Worm (Caenorhabditis elegans) whole organism, late embryonic: ENCODE data around the gene srw-109.

Experiments
- K09A11.1 ChIP-seq: sonication (generic microtip); optimal IDR thresholded peaks from 2 replicates; lab custom pipeline; 2017; ENCODE audit warnings: antibody characterized with exemption, mild to moderate bottlenecking, missing genetic modification characterization, missing compliant biosample characterization; ENCODE audit not compliant: insufficient read depth
- Y22D7AL.16 ChIP-seq: sonication (generic microtip); optimal IDR thresholded peaks from 2 replicates; lab custom pipeline; 2016; ENCODE audit warnings: missing genetic modification characterization, missing compliant biosample characterization
- ceh-14 ChIP-seq: sonication (generic microtip); optimal IDR thresholded peaks from 2 replicates; lab custom pipeline; 2016; ENCODE audit warnings: missing genotype, missing genetic modification characterization, missing compliant biosample characterization
- ceh-18 ChIP-seq: sonication (generic microtip); optimal IDR thresholded peaks from 2 replicates; lab custom pipeline; 2016; ENCODE audit warnings: missing genetic modification characterization, missing compliant biosample characterization
- ceh-19 ChIP-seq: fragments of 200-800 bp; sonication (Bioruptor generic); optimal IDR thresholded peaks from 2 replicates; lab custom pipeline; 2018; ENCODE audit warnings: mild to moderate bottlenecking, missing genetic modification characterization, missing compliant biosample characterization
- ceh-22 ChIP-seq: sonication (generic microtip); optimal IDR thresholded peaks from 2 replicates; lab custom pipeline; 2017; ENCODE audit warnings: missing biosample characterization, missing genetic modification characterization
- ceh-31 ChIP-seq: sonication (generic microtip); optimal IDR thresholded peaks from 2 replicates; lab custom pipeline; 2016; ENCODE audit warnings: missing genetic modification characterization, missing compliant biosample characterization
- ceh-34 ChIP-seq: sonication (generic microtip); optimal IDR thresholded peaks from 2 replicates; lab custom pipeline; 2016; ENCODE audit warnings: mild to moderate bottlenecking, missing genetic modification characterization, missing compliant biosample characterization
- ceh-45 ChIP-seq: fragments of 200-800 bp; sonication (Bioruptor generic); IDR thresholded peaks from 2 replicates; pipeline ENCODE4 v1.3.6; 2022; ENCODE audit warnings: missing genetic modification reagents, missing genetic modification characterization, missing compliant biosample characterization
- ceh-48 ChIP-seq: sonication (generic microtip); optimal IDR thresholded peaks from 2 replicates; lab custom pipeline; 2016; ENCODE audit warnings: missing genetic modification characterization, inconsistent platforms, missing compliant biosample characterization
- ceh-6 ChIP-seq: fragments of 200-800 bp; sonication (Bioruptor generic); optimal IDR thresholded peaks from 2 replicates; lab custom pipeline; 2018; ENCODE audit warnings: mild to moderate bottlenecking, missing genetic modification characterization, missing compliant biosample characterization
- ceh-9 ChIP-seq: sonication (generic microtip); optimal IDR thresholded peaks from 2 replicates; lab custom pipeline; 2016; ENCODE audit warnings: mild to moderate bottlenecking, missing genetic modification characterization, inconsistent platforms, missing compliant biosample characterization
- che-1 ChIP-seq: sonication (generic microtip); optimal IDR thresholded peaks from 2 replicates; lab custom pipeline; 2016; ENCODE audit warnings: mild to moderate bottlenecking, missing genetic modification characterization, missing compliant biosample characterization
- dmd-4 ChIP-seq: sonication (generic microtip); optimal IDR thresholded peaks from 2 replicates; lab custom pipeline; 2016; ENCODE audit warnings: borderline replicate concordance, missing genetic modification characterization, missing compliant biosample characterization
- dve-1 ChIP-seq: sonication (generic microtip); optimal IDR thresholded peaks from 2 replicates; lab custom pipeline; 2017; ENCODE audit warnings: antibody characterized with exemption, mild to moderate bottlenecking, missing genetic modification characterization, missing compliant biosample characterization
- elt-2 ChIP-seq: sonication (generic microtip); optimal IDR thresholded peaks from 2 replicates; lab custom pipeline; 2016; ENCODE audit warnings: missing genetic modification reagents, missing genetic modification characterization, missing compliant biosample characterization
- fkh-6 ChIP-seq: sonication (generic microtip); optimal IDR thresholded peaks from 2 replicates; lab custom pipeline; 2016; ENCODE audit warnings: missing genetic modification characterization, missing compliant biosample characterization
- hlh-15 ChIP-seq: sonication (generic microtip); optimal IDR thresholded peaks from 2 replicates; lab custom pipeline; 2016; ENCODE audit warnings: missing genetic modification characterization, missing compliant biosample characterization
- hlh-30 ChIP-seq: sonication (generic microtip); optimal IDR thresholded peaks from 2 replicates; lab custom pipeline; 2017; ENCODE audit warnings: antibody characterized with exemption, missing genetic modification characterization, missing compliant biosample characterization; ENCODE audit not compliant: insufficient read depth
- hlh-6 ChIP-seq: sonication (generic microtip); optimal IDR thresholded peaks from 2 replicates; lab custom pipeline; 2016; ENCODE audit warnings: missing genotype, missing genetic modification characterization, missing compliant biosample characterization
- lim-6 ChIP-seq: sonication (generic microtip); optimal IDR thresholded peaks from 2 replicates; lab custom pipeline; 2016; ENCODE audit warnings: missing genetic modification characterization, missing compliant biosample characterization
- nhr-232 ChIP-seq: sonication (generic microtip); optimal IDR thresholded peaks from 2 replicates; lab custom pipeline; 2016; ENCODE audit warnings: missing genetic modification characterization, missing compliant biosample characterization
- npax-4 ChIP-seq: sonication (generic microtip); optimal IDR thresholded peaks from 2 replicates; lab custom pipeline; 2016; ENCODE audit warnings: missing genetic modification characterization, missing compliant biosample characterization
- odd-2 ChIP-seq: sonication (generic microtip); optimal IDR thresholded peaks from 2 replicates; lab custom pipeline; 2017; ENCODE audit warnings: antibody characterized with exemption, mild to moderate bottlenecking, missing genetic modification characterization, missing compliant biosample characterization
- pag-3 ChIP-seq: sonication (generic microtip); optimal IDR thresholded peaks from 2 replicates; lab custom pipeline; 2016; ENCODE audit warnings: missing compliant biosample characterization, missing genetic modification characterization, borderline replicate concordance
- pax-1 ChIP-seq: fragments of 150-350 bp; optimal IDR thresholded peaks from 2 replicates; lab custom pipeline; 2014; ENCODE audit warnings: missing biosample characterization, missing genetic modification characterization
- pha-4 ChIP-seq: fragments of 150-350 bp; optimal IDR thresholded peaks from 2 replicates; lab custom pipeline; 2018; ENCODE audit warnings: missing biosample characterization, missing genetic modification reagents, missing genetic modification characterization
- ref-2 ChIP-seq: sonication (generic microtip); optimal IDR thresholded peaks from 2 replicates; lab custom pipeline; 2016; ENCODE audit warnings: missing genetic modification characterization, missing compliant biosample characterization
- rnt-1 ChIP-seq: sonication (generic microtip); optimal IDR thresholded peaks from 2 replicates; lab custom pipeline; 2016; ENCODE audit warnings: missing genetic modification characterization, missing compliant biosample characterization
- sox-2 ChIP-seq: fragments of 200-800 bp; sonication (Bioruptor generic); IDR thresholded peaks from 2 replicates; pipeline ENCODE4 v1.3.6; 2022; ENCODE audit warnings: missing genetic modification reagents, missing genetic modification characterization, missing compliant biosample characterization
- sox-4 ChIP-seq: sonication (generic microtip); optimal IDR thresholded peaks from 2 replicates; lab custom pipeline; 2017; ENCODE audit warnings: mild to moderate bottlenecking, missing genetic modification characterization, inconsistent platforms, missing compliant biosample characterization
- syd-9 ChIP-seq: sonication (generic microtip); optimal IDR thresholded peaks from 2 replicates; lab custom pipeline; 2016; ENCODE audit warnings: mild to moderate bottlenecking, missing genetic modification characterization, moderate library complexity, missing compliant biosample characterization
- tbx-7 ChIP-seq: sonication (generic microtip); optimal IDR thresholded peaks from 2 replicates; lab custom pipeline; 2016; ENCODE audit warnings: missing genotype, missing genetic modification characterization, missing compliant biosample characterization
- ttx-3 ChIP-seq: sonication (generic microtip); optimal IDR thresholded peaks from 2 replicates; lab custom pipeline; 2016; ENCODE audit warnings: missing genetic modification reagents, missing genetic modification characterization, missing compliant biosample characterization
- unc-3 ChIP-seq, 2 experiments: fragments of 200-800 bp in 1 of 2; sonication (Bioruptor generic) in 1 of 2; sonication (generic microtip) in 1 of 2; conservative IDR thresholded peaks in 1 of 2; optimal IDR thresholded peaks in 1 of 2; 2 replicates each; pipeline versions ENCODE4 v1.3.6 to Lab custom; 2016 to 2022; ENCODE audit warnings: missing compliant biosample characterization in 2 of 2, missing genetic modification characterization in 2 of 2, missing genetic modification reagents in 1 of 2
- unc-42 ChIP-seq: sonication (generic microtip); optimal IDR thresholded peaks from 2 replicates; lab custom pipeline; 2016; ENCODE audit warnings: missing genotype, missing genetic modification characterization, missing compliant biosample characterization
- unc-55 ChIP-seq: sonication (generic microtip); optimal IDR thresholded peaks from 2 replicates; lab custom pipeline; 2017; ENCODE audit warnings: missing biosample characterization, missing genetic modification reagents, missing genetic modification characterization
- zip-5 ChIP-seq: sonication (generic microtip); optimal IDR thresholded peaks from 2 replicates; lab custom pipeline; 2016; ENCODE audit warnings: missing genetic modification characterization, missing compliant biosample characterization
- ztf-16 ChIP-seq: sonication (generic microtip); optimal IDR thresholded peaks from 2 replicates; lab custom pipeline; 2017; ENCODE audit warnings: missing genetic modification characterization, missing compliant biosample characterization

Gene srw-109

DNA sequence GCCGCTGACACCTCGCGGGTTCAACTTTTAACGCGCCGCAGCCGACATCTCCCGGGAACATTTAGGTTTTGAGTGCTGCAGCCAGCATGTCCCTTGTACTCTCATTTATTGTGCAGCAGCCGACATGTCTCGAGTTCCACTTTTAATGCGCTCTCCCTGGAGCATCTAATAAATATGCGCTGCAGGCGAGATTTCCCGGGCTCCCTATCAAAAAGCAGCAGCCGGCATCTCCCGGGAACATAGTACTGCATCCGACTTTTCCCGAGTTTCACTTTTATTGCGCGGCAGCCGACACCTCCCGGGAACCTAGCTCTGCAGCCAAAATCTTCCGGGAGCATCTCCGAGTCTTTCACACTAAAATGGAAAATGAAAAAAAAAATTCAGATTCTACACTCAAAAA, 12.2 kb upstream of the srw-109 start:
- TF ChIP-seq elt-2 (tag; lab: Kevin White, UChicago) (no peak), K09A11.1 (no peak), pax-1 (tag; lab: Kevin White, UChicago) (no peak), unc-55 (GFP tag; lab: Kevin White, UChicago) (no peak), pag-3 (tag; lab: Kevin White, UChicago) (no peak), ceh-14 (tag; lab: Kevin White, UChicago) (no peak), tbx-7 (tag; lab: Kevin White, UChicago) (no peak), dve-1 (tag; lab: Kevin White, UChicago) (no peak), ceh-31 (no peak), ceh-45 (GFP tag; lab: Robert Waterston, UW) (no peak), ttx-3 (no peak), zip-5 (no peak), ceh-9 (tag; lab: Kevin White, UChicago) (no peak), ceh-19 (GFP tag; lab: Kevin White, UChicago) (no peak), syd-9 (tag; lab: Kevin White, UChicago) (no peak), sox-4 (tag; lab: Kevin White, UChicago) (no peak)

DNA sequence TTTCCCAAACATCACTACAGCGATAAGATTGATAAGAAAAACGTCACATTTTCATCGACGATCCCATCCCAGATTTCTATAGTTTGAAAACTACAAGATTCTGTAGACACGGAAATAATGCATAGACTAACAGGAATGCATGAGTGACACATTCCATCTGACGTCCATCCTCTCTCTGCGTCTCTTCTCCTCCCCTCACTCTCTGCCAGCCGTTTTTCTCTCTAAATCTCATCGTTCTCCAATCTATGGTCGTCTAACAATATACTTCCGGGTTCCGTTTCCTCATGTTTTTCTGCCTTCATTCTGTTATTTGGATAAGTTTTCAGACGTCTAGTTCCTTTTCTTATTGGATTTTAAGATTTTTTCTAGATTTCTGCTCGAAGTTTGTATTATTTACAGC, 10.3 kb upstream of the srw-109 start, which contains the start of gene F48G7.4:
F48G7.4 (plus strand) TSS at position 400 of the 400 bp plus-strand sequence.
- TF ChIP-seq nhr-232 (no peak), unc-55 (GFP tag; lab: Kevin White, UChicago) (peak; percentile 83), ceh-18 (peak; percentile 14), ceh-6 (GFP tag; lab: Kevin White, UChicago) (no peak)

DNA sequence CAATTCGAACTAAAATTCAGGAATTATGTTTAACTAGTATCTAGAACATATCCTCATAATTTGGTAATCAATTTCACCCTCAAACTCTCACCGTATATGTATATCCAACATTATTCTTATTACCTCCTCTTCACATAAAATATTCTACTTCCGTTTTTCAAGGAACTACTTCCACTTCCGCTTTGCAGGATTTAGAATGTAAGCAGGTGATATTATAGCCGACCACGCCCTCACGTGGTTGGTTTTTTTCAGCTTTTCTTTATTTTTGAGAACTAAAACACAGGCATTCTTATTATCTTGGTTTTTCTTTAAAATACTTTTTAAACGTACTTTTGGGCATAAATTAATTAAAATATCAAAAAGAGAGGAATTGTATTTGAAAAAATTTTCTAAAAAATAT, 9.2 kb upstream of the srw-109 start:
- TF ChIP-seq pha-4 (tag; lab: Kevin White, UChicago) = no peak
- no peak for TF ChIP-seq ceh-22 (tag; lab: Kevin White, UChicago)
- no peak for TF ChIP-seq dve-1 (tag; lab: Kevin White, UChicago)
- TF ChIP-seq ceh-48 (tag; lab: Kevin White, UChicago) = no peak
- no peak for TF ChIP-seq ceh-34
- no peak for TF ChIP-seq dmd-4 (tag; lab: Kevin White, UChicago)
- no peak for TF ChIP-seq Y22D7AL.16 (tag; lab: Kevin White, UChicago)
- TF ChIP-seq hlh-30 = no peak
- no peak for TF ChIP-seq ztf-16
- TF ChIP-seq rnt-1 (tag; lab: Kevin White, UChicago) = no peak
- no peak for TF ChIP-seq hlh-6 (tag; lab: Kevin White, UChicago)
- TF ChIP-seq odd-2 = no peak

DNA sequence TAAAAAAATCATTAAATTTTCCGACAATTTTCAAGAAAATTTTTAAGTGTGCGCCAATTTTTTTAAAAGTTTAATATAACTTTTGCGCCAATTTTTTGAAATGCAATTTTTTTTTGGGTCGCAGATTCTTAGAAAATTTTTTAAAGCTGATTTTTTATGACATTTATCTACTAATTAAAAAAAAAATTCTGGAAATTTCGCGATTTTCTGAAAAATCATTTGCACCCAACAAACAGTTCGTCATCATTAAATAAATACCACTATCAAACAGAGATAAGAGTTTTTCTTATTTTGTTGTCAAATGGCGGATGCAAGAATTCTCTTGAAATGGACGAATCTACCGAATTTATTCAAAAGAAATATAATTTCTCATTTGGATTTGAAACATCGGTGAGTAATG, 6.5 kb upstream of the srw-109 start, which contains the start of gene F48G7.13:
F48G7.13 (plus strand) TSS at position 301 of the 400 bp plus-strand sequence.
- no peak for TF ChIP-seq tbx-7 (tag; lab: Kevin White, UChicago)
- TF ChIP-seq ceh-45 (GFP tag; lab: Robert Waterston, UW) = no peak

DNA sequence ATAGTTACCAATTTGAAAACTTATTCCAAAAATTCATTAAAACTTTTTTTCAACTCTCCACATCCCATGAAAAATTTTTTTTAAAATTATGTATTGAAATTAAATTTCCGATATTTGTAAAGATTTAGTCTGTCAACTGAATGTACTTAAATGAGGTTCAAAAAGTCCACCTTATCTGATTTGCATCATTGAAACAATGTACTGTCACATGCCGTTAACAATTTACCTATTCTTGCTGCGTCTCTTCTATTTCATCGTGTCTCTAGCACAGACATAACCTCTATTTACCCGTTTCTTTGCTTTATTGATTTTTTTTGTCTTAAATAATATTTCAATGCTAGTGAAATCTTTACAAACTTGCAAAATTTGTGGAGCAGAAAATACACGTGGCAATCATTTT, 1.5 kb upstream of the srw-109 start, which contains the start of gene nhr-90:
nhr-90 (plus strand) TSS at position 296 of the 400 bp plus-strand sequence.
- no peak for TF ChIP-seq ceh-34
- no peak for TF ChIP-seq unc-3 (GFP tag; conservative IDR thresholded peaks at IDR 0.05; lab: Robert Waterston, UW)
- no peak for TF ChIP-seq unc-3 (tag; optimal IDR thresholded peaks at IDR 0.05; lab: Kevin White, UChicago)
- TF ChIP-seq lim-6 (tag; lab: Kevin White, UChicago) = no peak
- TF ChIP-seq hlh-15 (tag; lab: Kevin White, UChicago) = no peak
- no peak for TF ChIP-seq ztf-16
- TF ChIP-seq ceh-48 (tag; lab: Kevin White, UChicago) = no peak
- no peak for TF ChIP-seq tbx-7 (tag; lab: Kevin White, UChicago)
- TF ChIP-seq ceh-18 = no peak
- no peak for TF ChIP-seq ceh-22 (tag; lab: Kevin White, UChicago)
- TF ChIP-seq che-1 (tag; lab: Kevin White, UChicago) = no peak
- no peak for TF ChIP-seq ceh-31
- no peak for TF ChIP-seq ceh-9 (tag; lab: Kevin White, UChicago)
- no peak for TF ChIP-seq fkh-6 (tag; lab: Kevin White, UChicago)
- TF ChIP-seq npax-4 = no peak
- no peak for TF ChIP-seq unc-42
- no peak for TF ChIP-seq pag-3 (tag; lab: Kevin White, UChicago)
- TF ChIP-seq ref-2 (tag; lab: Kevin White, UChicago) = no peak
- TF ChIP-seq sox-2 (GFP tag; lab: Robert Waterston, UW) = no peak
- TF ChIP-seq dmd-4 (tag; lab: Kevin White, UChicago) = no peak
